Worm (Caenorhabditis elegans) whole organism, L1 larva: ENCODE measurements around the gene pgp-10.

Source experiments
- C04F5.9 ChIP-seq: sonication (generic microtip); optimal IDR thresholded peaks from 2 replicates; lab custom pipeline; 2016; ENCODE audit warnings: missing genetic modification characterization, missing compliant biosample characterization
- C16A3.4 ChIP-seq: fragments of 150-350 bp; optimal IDR thresholded peaks from 2 replicates; lab custom pipeline; 2014; ENCODE audit warnings: missing biosample characterization, missing genetic modification characterization
- Y116A8C.19 ChIP-seq: sonication (generic microtip); optimal IDR thresholded peaks from 2 replicates; lab custom pipeline; 2016; ENCODE audit warnings: missing compliant biosample characterization, missing genetic modification characterization, borderline replicate concordance
- aha-1 ChIP-seq: fragments of 150-350 bp; optimal IDR thresholded peaks from 2 replicates; lab custom pipeline; 2014; ENCODE audit warnings: missing biosample characterization, missing genetic modification characterization
- alr-1 ChIP-seq: fragments of 200-800 bp; sonication (Bioruptor generic); optimal IDR thresholded peaks from 2 replicates; lab custom pipeline; 2018; ENCODE audit warnings: borderline replicate concordance, mild to moderate bottlenecking, missing genetic modification characterization, missing compliant biosample characterization
- ceh-8 ChIP-seq: fragments of 200-800 bp; sonication (Bioruptor generic); optimal IDR thresholded peaks from 2 replicates; lab custom pipeline; 2018; ENCODE audit warnings: mild to moderate bottlenecking, missing genetic modification characterization, moderate library complexity, missing compliant biosample characterization
- ceh-88 ChIP-seq: fragments of 200-800 bp; sonication (Bioruptor generic); IDR thresholded peaks from 2 replicates; pipeline ENCODE4 v1.3.6; 2022; ENCODE audit warnings: missing genetic modification characterization, missing compliant biosample characterization
- ces-1 ChIP-seq: fragments of 150-350 bp; optimal IDR thresholded peaks from 2 replicates; lab custom pipeline; 2014; ENCODE audit warnings: missing biosample characterization, missing genetic modification reagents, missing genetic modification characterization
- dpl-1 ChIP-seq, 3 experiments: fragments of 150-350 bp in 2 of 3; sonication (generic microtip) in 1 of 3; optimal IDR thresholded peaks; 2 replicates each; lab custom pipeline; 2014 to 2017; ENCODE audit warnings: missing biosample characterization in 3 of 3, missing genetic modification characterization in 3 of 3, missing genetic modification reagents in 3 of 3
- efl-1 ChIP-seq, 4 experiments: fragments of 150-350 bp; optimal IDR thresholded peaks in 3 of 4; peaks in 1 of 4; 1 replicate in 1 of 4; 2 replicates in 3 of 4; lab custom pipeline; 2014; ENCODE audit warnings: missing biosample characterization in 2 of 4, missing genetic modification characterization in 2 of 4, missing genetic modification reagents in 2 of 4
- egl-13 ChIP-seq: sonication (generic microtip); optimal IDR thresholded peaks from 2 replicates; lab custom pipeline; 2016; ENCODE audit warnings: missing genotype, missing genetic modification reagents, missing genetic modification characterization, missing compliant biosample characterization
- egl-27 ChIP-seq, 2 experiments: fragments of 150-350 bp in 1 of 2; sonication (generic microtip); optimal IDR thresholded peaks; 3 replicates each; lab custom pipeline; 2017 to 2018; ENCODE audit warnings: missing biosample characterization in 2 of 2, missing genetic modification characterization in 2 of 2, missing genetic modification reagents in 2 of 2
- elt-2 ChIP-seq: sonication (generic microtip); optimal IDR thresholded peaks from 2 replicates; lab custom pipeline; 2016; ENCODE audit warnings: missing genetic modification characterization, mild to moderate bottlenecking, inconsistent platforms, missing compliant biosample characterization, missing genetic modification reagents
- elt-3 ChIP-seq, 6 experiments: fragments of 150-350 bp in 1 of 6; sonication (generic microtip); optimal IDR thresholded peaks; 2 replicates each; lab custom pipeline; 2017 to 2018; ENCODE audit warnings: missing biosample characterization in 6 of 6, missing genetic modification characterization in 6 of 6, inconsistent platforms in 1 of 6
- fkh-10 ChIP-seq: sonication (generic microtip); optimal IDR thresholded peaks from 2 replicates; lab custom pipeline; 2017; ENCODE audit warnings: missing biosample characterization, missing genetic modification reagents, missing genetic modification characterization
- fkh-8 ChIP-seq: sonication (generic microtip); optimal IDR thresholded peaks from 2 replicates; lab custom pipeline; 2016; ENCODE audit warnings: mild to moderate bottlenecking, missing genetic modification characterization, missing compliant biosample characterization
- fos-1 ChIP-seq: fragments of 150-350 bp; optimal IDR thresholded peaks from 2 replicates; lab custom pipeline; 2014; ENCODE audit warnings: missing biosample characterization, missing genetic modification characterization
- grh-1 ChIP-seq: fragments of 200-800 bp; sonication (Bioruptor generic); IDR thresholded peaks from 2 replicates; pipeline ENCODE4 v1.3.6; 2022; ENCODE audit warnings: missing genetic modification reagents, missing genetic modification characterization, missing compliant biosample characterization
- isw-1 ChIP-seq: fragments of 200-800 bp; sonication (Bioruptor generic); IDR thresholded peaks from 2 replicates; pipeline ENCODE4 v1.3.6; 2022; ENCODE audit warnings: missing genetic modification characterization, missing compliant biosample characterization
- lin-14 ChIP-seq: fragments of 200-800 bp; sonication (Bioruptor generic); optimal IDR thresholded peaks from 2 replicates; lab custom pipeline; 2018; ENCODE audit warnings: mild to moderate bottlenecking, missing genetic modification characterization, moderate library complexity, missing compliant biosample characterization
- lin-15B ChIP-seq: fragments of 150-350 bp; sonication (generic microtip); optimal IDR thresholded peaks from 3 replicates; lab custom pipeline; 2014; ENCODE audit warnings: missing biosample characterization, missing genetic modification characterization
- lir-3 ChIP-seq: sonication (generic microtip); optimal IDR thresholded peaks from 2 replicates; lab custom pipeline; 2016; ENCODE audit warnings: mild to moderate bottlenecking, missing genetic modification characterization, moderate library complexity, missing compliant biosample characterization; ENCODE audit not compliant: poor library complexity
- lsy-2 ChIP-seq, 2 experiments: fragments of 150-350 bp; optimal IDR thresholded peaks; 2 replicates each; lab custom pipeline; 2014; ENCODE audit warnings: missing biosample characterization in 2 of 2, missing genetic modification characterization in 2 of 2
- mab-9 ChIP-seq: fragments of 200-800 bp; sonication (Bioruptor generic); IDR thresholded peaks from 2 replicates; pipeline ENCODE4 v1.3.6; 2022; ENCODE audit warnings: missing genetic modification reagents, missing genetic modification characterization, missing compliant biosample characterization
- mdl-1 ChIP-seq, 2 experiments: fragments of 150-350 bp; optimal IDR thresholded peaks; 2 replicates each; lab custom pipeline; 2014 to 2017; ENCODE audit warnings: missing biosample characterization in 2 of 2, missing genetic modification characterization in 2 of 2, inconsistent platforms in 1 of 2
- mef-2 ChIP-seq: fragments of 150-350 bp; optimal IDR thresholded peaks from 2 replicates; lab custom pipeline; 2014; ENCODE audit warnings: missing biosample characterization, missing genetic modification characterization
- nhr-12 ChIP-seq: sonication (generic microtip); optimal IDR thresholded peaks from 2 replicates; lab custom pipeline; 2017; ENCODE audit warnings: missing biosample characterization, missing genetic modification characterization
- nhr-19 ChIP-seq: fragments of 200-800 bp; sonication (Bioruptor generic); conservative IDR thresholded peaks from 2 replicates; pipeline ENCODE4 v1.3.6; 2022; ENCODE audit warnings: missing genetic modification characterization, missing compliant biosample characterization
- nhr-20 ChIP-seq: sonication (generic microtip); optimal IDR thresholded peaks from 2 replicates; lab custom pipeline; 2016; ENCODE audit warnings: mild to moderate bottlenecking, missing genetic modification characterization, missing compliant biosample characterization
- nhr-237 ChIP-seq: fragments of 150-350 bp; optimal IDR thresholded peaks from 2 replicates; lab custom pipeline; 2014; ENCODE audit warnings: missing biosample characterization, missing genetic modification characterization
- nhr-28 ChIP-seq: fragments of 150-350 bp; optimal IDR thresholded peaks from 2 replicates; lab custom pipeline; 2014; ENCODE audit warnings: missing biosample characterization, missing genetic modification characterization
- nhr-47 ChIP-seq: sonication (generic microtip); optimal IDR thresholded peaks from 2 replicates; lab custom pipeline; 2016; ENCODE audit warnings: mild to moderate bottlenecking, missing genetic modification characterization, moderate library complexity, missing compliant biosample characterization
- nhr-76 ChIP-seq: sonication (generic microtip); optimal IDR thresholded peaks from 2 replicates; lab custom pipeline; 2017; ENCODE audit warnings: missing biosample characterization, missing genetic modification characterization
- pax-3 ChIP-seq: fragments of 200-800 bp; sonication (Bioruptor generic); optimal IDR thresholded peaks from 2 replicates; lab custom pipeline; 2018; ENCODE audit warnings: mild to moderate bottlenecking, missing genetic modification characterization, moderate library complexity, missing compliant biosample characterization
- pqm-1 ChIP-seq: sonication (generic microtip); optimal IDR thresholded peaks from 3 replicates; lab custom pipeline; 2017; ENCODE audit warnings: missing biosample characterization, missing genetic modification characterization
- rnt-1 ChIP-seq: sonication (generic microtip); optimal IDR thresholded peaks from 2 replicates; lab custom pipeline; 2016; ENCODE audit warnings: mild to moderate bottlenecking, missing genetic modification characterization, moderate library complexity, missing compliant biosample characterization
- skn-1 ChIP-seq: fragments of 150-350 bp; optimal IDR thresholded peaks from 2 replicates; lab custom pipeline; 2014; ENCODE audit warnings: missing biosample characterization, missing genetic modification characterization
- snpc-4 ChIP-seq: fragments of 150-350 bp; optimal IDR thresholded peaks from 2 replicates; lab custom pipeline; 2014; ENCODE audit warnings: missing biosample characterization, missing genetic modification characterization
- snu-23 ChIP-seq: sonication (generic microtip); optimal IDR thresholded peaks from 2 replicates; lab custom pipeline; 2016; ENCODE audit warnings: missing genetic modification characterization, missing compliant biosample characterization
- sox-4 ChIP-seq: sonication (generic microtip); optimal IDR thresholded peaks from 2 replicates; lab custom pipeline; 2016; ENCODE audit warnings: missing genetic modification characterization, missing compliant biosample characterization
- sptf-1 ChIP-seq: fragments of 150-350 bp; optimal IDR thresholded peaks from 2 replicates; lab custom pipeline; 2014; ENCODE audit warnings: missing biosample characterization, missing genetic modification characterization
- swsn-7 ChIP-seq: sonication (generic microtip); optimal IDR thresholded peaks from 2 replicates; lab custom pipeline; 2016; ENCODE audit warnings: missing genetic modification characterization, missing compliant biosample characterization
- tbx-2 ChIP-seq: sonication (generic microtip); optimal IDR thresholded peaks from 2 replicates; lab custom pipeline; 2016; ENCODE audit warnings: missing genetic modification characterization, missing compliant biosample characterization
- tlp-1 ChIP-seq: fragments of 150-350 bp; optimal IDR thresholded peaks from 2 replicates; lab custom pipeline; 2014; ENCODE audit warnings: missing biosample characterization, missing genetic modification characterization
- unc-62 ChIP-seq: fragments of 150-350 bp; optimal IDR thresholded peaks from 2 replicates; lab custom pipeline; 2014; ENCODE audit warnings: missing biosample characterization, missing genetic modification reagents, missing genetic modification characterization
- unc-86 ChIP-seq: sonication (generic microtip); optimal IDR thresholded peaks from 2 replicates; lab custom pipeline; 2016; ENCODE audit warnings: missing genetic modification characterization, missing compliant biosample characterization
- unc-98 ChIP-seq: fragments of 200-800 bp; sonication (Bioruptor generic); IDR thresholded peaks from 2 replicates; pipeline ENCODE4 v1.3.6; 2022; ENCODE audit warnings: missing genetic modification characterization, missing compliant biosample characterization
- vab-15 ChIP-seq: sonication (generic microtip); optimal IDR thresholded peaks from 2 replicates; lab custom pipeline; 2017; ENCODE audit warnings: missing genotype, mild to moderate bottlenecking, missing genetic modification characterization, missing compliant biosample characterization
- xbp-1 ChIP-seq: sonication (generic microtip); optimal IDR thresholded peaks from 2 replicates; lab custom pipeline; 2016; ENCODE audit warnings: missing genetic modification characterization, missing compliant biosample characterization
- zip-4 ChIP-seq: fragments of 200-800 bp; sonication (Bioruptor generic); optimal IDR thresholded peaks from 2 replicates; lab custom pipeline; 2018; ENCODE audit warnings: mild to moderate bottlenecking, missing genetic modification characterization, moderate library complexity, missing compliant biosample characterization
- ztf-11 ChIP-seq, 2 experiments: sonication (generic microtip); optimal IDR thresholded peaks; 2 replicates each; lab custom pipeline; 2016 to 2017; ENCODE audit warnings: missing genetic modification characterization in 2 of 2, missing biosample characterization in 1 of 2, missing compliant biosample characterization in 1 of 2
- ztf-4 ChIP-seq: fragments of 150-350 bp; optimal IDR thresholded peaks from 2 replicates; lab custom pipeline; 2014; ENCODE audit warnings: missing biosample characterization, missing genetic modification characterization

pgp-10 gene

DNA sequence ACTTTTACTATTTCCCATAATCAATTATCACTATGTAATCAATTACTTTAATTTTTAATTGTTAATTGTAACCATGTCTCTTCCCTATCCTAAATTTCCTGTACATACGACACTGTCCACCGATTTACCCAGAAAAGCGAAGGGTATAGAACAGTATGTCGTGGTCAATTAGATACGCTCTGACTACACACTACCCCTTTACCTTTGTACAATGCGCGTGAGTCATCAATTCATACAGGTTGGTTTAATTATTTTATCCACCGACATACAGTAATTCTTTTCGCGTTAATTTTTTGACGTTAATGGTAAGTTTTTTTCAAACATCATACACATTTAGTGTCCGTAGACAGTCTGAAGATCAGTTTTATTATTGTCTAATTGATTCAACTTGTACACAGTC lies 22.8 kb downstream of the pgp-10 start:
- TF ChIP-seq lir-3 (tag; lab: Kevin White, UChicago) (peak; percentile 66), fos-1 (tag; lab: Kevin White, UChicago) (peak; percentile 89), snpc-4 (tag; lab: Kevin White, UChicago) (peak; percentile 46), lin-14 (peak; percentile 83), nhr-19 (GFP tag; lab: Robert Waterston, UW) (peak; percentile 89), swsn-7 (peak; percentile 81), nhr-237 (tag; lab: Kevin White, UChicago) (peak; percentile 86), ces-1 (GFP tag; lab: Kevin White, UChicago) (no peak), snu-23 (peak; percentile 96), nhr-20 (tag; lab: Kevin White, UChicago) (peak; percentile 95), fkh-10 (GFP tag; lab: Kevin White, UChicago) (no peak), mdl-1 (tag; optimal IDR thresholded peaks at IDR 0.05; lab: Kevin White, UChicago) (peak in 1 of 2 experiments; percentile 80), ceh-8 (peak; percentile 69), nhr-28 (tag; lab: Kevin White, UChicago) (no peak), dpl-1 (GFP tag; optimal IDR thresholded peaks at IDR 0.05; lab: Kevin White, UChicago) (peak; percentile 11 to 41 (median 36)), efl-1 (optimal IDR thresholded peaks at IDR 0.05; lab: Kevin White, UChicago) (peak; percentile 66 to 70), efl-1 (GFP tag; optimal IDR thresholded peaks at IDR 0.05 in 1 of 2; lab: Kevin White, UChicago) (peak in 1 of 2 experiments; percentile 92), mab-9 (GFP tag; lab: Robert Waterston, UW) (no peak), tbx-2 (tag; lab: Kevin White, UChicago) (peak; percentile 89), pax-3 (tag; lab: Kevin White, UChicago) (peak; percentile 74), lin-15B (no peak), grh-1 (peak; percentile 89), ztf-4 (tag; lab: Kevin White, UChicago) (peak; percentile 88), sox-4 (tag; lab: Kevin White, UChicago) (peak; percentile 48), elt-3 (tag; optimal IDR thresholded peaks at IDR 0.05; lab: Kevin White, UChicago) (peak in 5 of 6 experiments; percentile 17 to 98 (median 85)), unc-86 (no peak), lsy-2 (tag; optimal IDR thresholded peaks at IDR 0.05; lab: Kevin White, UChicago) (peak; percentile 76 to 86), skn-1 (tag; lab: Kevin White, UChicago) (peak; percentile 90), sptf-1 (tag; lab: Kevin White, UChicago) (no peak), aha-1 (peak; percentile 7), C04F5.9 (tag; lab: Kevin White, UChicago) (peak; percentile 54), egl-13 (peak; percentile 14), fkh-8 (tag; lab: Kevin White, UChicago) (no peak), pqm-1 (tag; lab: Kevin White, UChicago) (peak; percentile 17), zip-4 (peak; percentile 79), isw-1 (GFP tag; lab: Robert Waterston, UW) (peak; percentile 40; the same call in 1 of the 2 replicates), C16A3.4 (tag; lab: Kevin White, UChicago) (peak; percentile 97), nhr-47 (tag; lab: Kevin White, UChicago) (peak; percentile 94), rnt-1 (tag; lab: Kevin White, UChicago) (peak; percentile 76), xbp-1 (tag; lab: Kevin White, UChicago) (peak; percentile 94), mef-2 (tag; lab: Kevin White, UChicago) (peak; percentile 29), nhr-12 (tag; lab: Kevin White, UChicago) (no peak), elt-2 (tag; lab: Kevin White, UChicago) (peak; percentile 92), unc-98 (no peak), alr-1 (tag; lab: Kevin White, UChicago) (no peak), egl-27 (tag; optimal IDR thresholded peaks at IDR 0.05; lab: Kevin White, UChicago) (peak in 1 of 2 experiments; percentile 59), ceh-88 (GFP tag; lab: Robert Waterston, UW) (peak; percentile 87), unc-62 (GFP tag; lab: Kevin White, UChicago) (no peak), nhr-76 (no peak), ztf-11 (tag; optimal IDR thresholded peaks at IDR 0.05; lab: Kevin White, UChicago) (peak in 1 of 2 experiments; percentile 80), Y116A8C.19 (tag; lab: Kevin White, UChicago) (no peak), vab-15 (tag; lab: Kevin White, UChicago) (peak; percentile 55), tlp-1 (no peak)
